Fruit fly (Drosophila melanogaster): ENCODE data around the gene CG4004.

dm6 chrX:12760466-12761133, 16.6 kb downstream of the CG4004 start, which contains the start of gene Paics:
- TF ChIP-seq Hr96 (GFP tag; optimal IDR thresholded peaks at IDR 0.05) (no peak), tj (GFP tag; optimal IDR thresholded peaks at IDR 0.05) (no peak), Clk (GFP tag; optimal IDR thresholded peaks at IDR 0.05) (no peak), Mnt (GFP tag; optimal IDR thresholded peaks at IDR 0.05) (peak; percentile 16), ovo (GFP tag; optimal IDR thresholded peaks at IDR 0.05) (no peak), bab1 (GFP tag; optimal IDR thresholded peaks at IDR 0.05) (peak; percentile 4), cic (GFP tag; optimal IDR thresholded peaks at IDR 0.05) (no peak), kay (GFP tag; ENCODE audit: borderline replicate concordance) (no peak), toe (GFP tag; optimal IDR thresholded peaks at IDR 0.05) (no peak), cnc (optimal IDR thresholded peaks at IDR 0.05) (no peak)
